Fruit fly (Drosophila melanogaster): ENCODE measurements around the gene CG43248.

CG43248 gene

dm6 chr3L:15500813-15501645, 30.2 kb downstream of the CG43248 start, which contains the start of gene CG7272:
Gene CG7272, plus strand, starts transcription at chr3L:15500938.
- no peak for TF ChIP-seq CG4318 (GFP tag; optimal IDR thresholded peaks at IDR 0.05)
- TF ChIP-seq acj6 (GFP tag; optimal IDR thresholded peaks at IDR 0.05), result no peak
- TF ChIP-seq vri (GFP tag; optimal IDR thresholded peaks at IDR 0.05), result peak; percentile 26
- peak; percentile 15; the same call in 1 of the 2 replicates for TF ChIP-seq CG15336 (GFP tag; IDR thresholded peaks at IDR 0.05)
- no peak for TF ChIP-seq ss (GFP tag; optimal IDR thresholded peaks at IDR 0.05)
- peak; percentile 38 for TF ChIP-seq CG32006 (GFP tag; optimal IDR thresholded peaks at IDR 0.05)
- no peak for TF ChIP-seq Sox102F (GFP tag; optimal IDR thresholded peaks at IDR 0.05)
- TF ChIP-seq CG3032 (tag; optimal IDR thresholded peaks at IDR 0.05), result no peak
- TF ChIP-seq CG10669 (GFP tag; optimal IDR thresholded peaks at IDR 0.05), result no peak
- peak; percentile 0 for TF ChIP-seq Hr4 (GFP tag; optimal IDR thresholded peaks at IDR 0.05)
- TF ChIP-seq Met (GFP tag; optimal IDR thresholded peaks at IDR 0.05), result no peak
- TF ChIP-seq Ets21C (GFP tag; optimal IDR thresholded peaks at IDR 0.05), result no peak
- TF ChIP-seq CG11902 (GFP tag; optimal IDR thresholded peaks at IDR 0.05), result no peak
- peak; percentile 28 for TF ChIP-seq Lpt (GFP tag; optimal IDR thresholded peaks at IDR 0.05)
- TF ChIP-seq pdm3 (GFP tag; optimal IDR thresholded peaks at IDR 0.05), result no peak
- TF ChIP-seq CG8119 (GFP tag; IDR thresholded peaks at IDR 0.05), result peak; percentile 25; the same call in 1 of the 3 replicates
- no peak for TF ChIP-seq Blimp-1 (GFP tag; optimal IDR thresholded peaks at IDR 0.05)
- no peak for TF ChIP-seq Smox (GFP tag; optimal IDR thresholded peaks at IDR 0.05)
- no peak for TF ChIP-seq lz (GFP tag; optimal IDR thresholded peaks at IDR 0.05)
- no peak for TF ChIP-seq CG16779 (tag; optimal IDR thresholded peaks at IDR 0.05)
- no peak for TF ChIP-seq Hr39 (GFP tag; optimal IDR thresholded peaks at IDR 0.05)
- no peak for TF ChIP-seq esn (GFP tag; optimal IDR thresholded peaks at IDR 0.05)
- no peak for TF ChIP-seq achi (GFP tag; optimal IDR thresholded peaks at IDR 0.05)
- no peak for TF ChIP-seq CG34406 (GFP tag; optimal IDR thresholded peaks at IDR 0.05)
- no peak for TF ChIP-seq CG8319 (GFP tag; optimal IDR thresholded peaks at IDR 0.05)
- TF ChIP-seq topi (GFP tag; optimal IDR thresholded peaks at IDR 0.05), result peak; percentile 7
- TF ChIP-seq salr (GFP tag; optimal IDR thresholded peaks at IDR 0.05), result no peak
- TF ChIP-seq dsx (GFP tag; optimal IDR thresholded peaks at IDR 0.05; ENCODE audit: poor library complexity, severe bottlenecking), result no peak
- TF ChIP-seq cyc (GFP tag; optimal IDR thresholded peaks at IDR 0.05), result no peak
- peak; percentile 60 for TF ChIP-seq Sox14 (GFP tag; optimal IDR thresholded peaks at IDR 0.05)
- TF ChIP-seq Eip93F (GFP tag; optimal IDR thresholded peaks at IDR 0.05), result no peak
- TF ChIP-seq CG3919 (GFP tag; optimal IDR thresholded peaks at IDR 0.05), result peak; percentile 51
- no peak for TF ChIP-seq CG6276 (GFP tag; optimal IDR thresholded peaks at IDR 0.05)
- TF ChIP-seq OdsH (GFP tag; optimal IDR thresholded peaks at IDR 0.05), result no peak
- no peak for TF ChIP-seq CG11294 (GFP tag; IDR thresholded peaks at IDR 0.05)
- TF ChIP-seq CG6163 (GFP tag; IDR thresholded peaks at IDR 0.05), result peak; percentile 48; the same call in 2 of the 3 replicates
- TF ChIP-seq fd85E (GFP tag; optimal IDR thresholded peaks at IDR 0.05), result no peak
- TF ChIP-seq CG31627 (GFP tag; optimal IDR thresholded peaks at IDR 0.05), result no peak
- peak; percentile 68 for TF ChIP-seq Eip78C (GFP tag)
- no peak for TF ChIP-seq spab (GFP tag; optimal IDR thresholded peaks at IDR 0.05)
- TF ChIP-seq CG1621 (tag; optimal IDR thresholded peaks at IDR 0.05), result no peak
- TF ChIP-seq fkh (GFP tag; optimal IDR thresholded peaks at IDR 0.05), result peak; percentile 85
- no peak for TF ChIP-seq CG6792 (GFP tag; optimal IDR thresholded peaks at IDR 0.05)
- TF ChIP-seq dac (GFP tag; optimal IDR thresholded peaks at IDR 0.05), result no peak

All from whole organism, prepupa.